Worm (Caenorhabditis elegans) whole organism, L4 larva: ENCODE data around the gene hars-1.

Experiments used
- F44E2.7 ChIP-seq: fragments of 200-800 bp; sonication (Bioruptor generic); IDR thresholded peaks from 2 replicates; pipeline ENCODE4 v2.1.2; 2022; ENCODE audit warnings: missing genetic modification characterization, missing compliant biosample characterization
- T20F7.1 ChIP-seq: fragments of 200-800 bp; sonication (Bioruptor generic); optimal IDR thresholded peaks from 2 replicates; lab custom pipeline; 2018; ENCODE audit warnings: mild to moderate bottlenecking, missing genetic modification characterization, missing compliant biosample characterization
- Y105C5A.15 ChIP-seq: fragments of 200-800 bp; sonication (Bioruptor generic); IDR thresholded peaks from 2 replicates; pipeline ENCODE4 v1.3.6; 2022; ENCODE audit warnings: missing genetic modification characterization, missing compliant biosample characterization
- Y48G9A.11 ChIP-seq: fragments of 200-800 bp; sonication (Bioruptor generic); IDR thresholded peaks from 2 replicates; pipeline ENCODE4 v1.3.6; 2022; ENCODE audit warnings: missing genetic modification reagents, missing genetic modification characterization, missing compliant biosample characterization
- Y5F2A.4 ChIP-seq: fragments of 200-800 bp; sonication (Bioruptor generic); optimal IDR thresholded peaks from 2 replicates; lab custom pipeline; 2018; ENCODE audit warnings: mild to moderate bottlenecking, missing genetic modification characterization, missing compliant biosample characterization
- Y75B8A.6 ChIP-seq: fragments of 200-800 bp; sonication (Bioruptor generic); IDR thresholded peaks from 2 replicates; pipeline ENCODE4 v1.3.6; 2022; ENCODE audit warnings: missing genetic modification reagents, missing genetic modification characterization, missing compliant biosample characterization
- ZK337.2 ChIP-seq: fragments of 200-800 bp; sonication (Bioruptor generic); IDR thresholded peaks from 2 replicates; pipeline ENCODE4 v1.3.6; 2022; ENCODE audit warnings: missing genetic modification reagents, missing genetic modification characterization, missing compliant biosample characterization
- aha-1 ChIP-seq: fragments of 150-350 bp; peaks from one replicate; lab custom pipeline; 2014; ENCODE audit warnings: missing biosample characterization, missing genetic modification characterization
- ama-1 ChIP-seq: fragments of 150-350 bp; optimal IDR thresholded peaks from 2 replicates; lab custom pipeline; 2014; ENCODE audit warnings: inconsistent platforms, mixed read lengths
- ceh-20 ChIP-seq: fragments of 200-800 bp; sonication (Bioruptor generic); IDR thresholded peaks from 2 replicates; pipeline ENCODE4 v1.3.6; 2022; ENCODE audit warnings: missing genetic modification reagents, missing genetic modification characterization, missing compliant biosample characterization
- ctbp-1 ChIP-seq: fragments of 200-800 bp; sonication (Bioruptor generic); IDR thresholded peaks from 2 replicates; pipeline ENCODE4 v1.3.6; 2022; ENCODE audit warnings: missing genetic modification reagents, missing genetic modification characterization, missing compliant biosample characterization
- daf-12 ChIP-seq: fragments of 150-350 bp; optimal IDR thresholded peaks from 2 replicates; lab custom pipeline; 2014; ENCODE audit warnings: missing biosample characterization, missing genetic modification reagents, missing genetic modification characterization
- daf-8 ChIP-seq: fragments of 200-800 bp; sonication (Bioruptor generic); IDR thresholded peaks from 2 replicates; pipeline ENCODE4 v1.3.6; 2022; ENCODE audit warnings: missing genetic modification characterization, missing compliant biosample characterization
- duxl-1 ChIP-seq: sonication (generic microtip); optimal IDR thresholded peaks from 2 replicates; lab custom pipeline; 2016; ENCODE audit warnings: mild to moderate bottlenecking, missing genetic modification characterization, moderate library complexity, missing compliant biosample characterization; ENCODE audit not compliant: poor library complexity
- egl-27 ChIP-seq: sonication (generic microtip); optimal IDR thresholded peaks from 3 replicates; lab custom pipeline; 2017; ENCODE audit warnings: missing biosample characterization, missing genetic modification reagents, missing genetic modification characterization
- fos-1 ChIP-seq: fragments of 150-350 bp; optimal IDR thresholded peaks from 2 replicates; lab custom pipeline; 2014; ENCODE audit warnings: missing biosample characterization, missing genetic modification characterization
- gei-8 ChIP-seq: fragments of 200-800 bp; sonication (Bioruptor generic); optimal IDR thresholded peaks from 2 replicates; lab custom pipeline; 2018; ENCODE audit warnings: mild to moderate bottlenecking, missing genetic modification characterization, missing compliant biosample characterization
- hlh-30 ChIP-seq: sonication (generic microtip); optimal IDR thresholded peaks from 2 replicates; lab custom pipeline; 2017; ENCODE audit warnings: antibody characterized with exemption, mild to moderate bottlenecking, missing genetic modification characterization, missing compliant biosample characterization; ENCODE audit not compliant: insufficient read depth
- hmg-1.1 ChIP-seq: fragments of 200-800 bp; sonication (Bioruptor generic); IDR thresholded peaks from 2 replicates; pipeline ENCODE4 v1.3.6; 2022; ENCODE audit warnings: missing genetic modification reagents, missing genetic modification characterization, missing compliant biosample characterization
- lin-1 ChIP-seq: fragments of 200-800 bp; sonication (Bioruptor generic); IDR thresholded peaks from 2 replicates; pipeline ENCODE4 v1.3.6; 2022; ENCODE audit warnings: missing genetic modification reagents, missing genetic modification characterization, missing compliant biosample characterization
- lin-15B ChIP-seq: fragments of 150-350 bp; sonication (generic microtip); optimal IDR thresholded peaks from 3 replicates; lab custom pipeline; 2014; ENCODE audit warnings: missing biosample characterization, missing genetic modification characterization
- lin-39 ChIP-seq: fragments of 150-350 bp; optimal IDR thresholded peaks from 2 replicates; lab custom pipeline; 2014; ENCODE audit warnings: missing biosample characterization, missing genetic modification reagents, missing genetic modification characterization
- mep-1 ChIP-seq: fragments of 150-350 bp; sonication (generic microtip); optimal IDR thresholded peaks from 3 replicates; lab custom pipeline; 2014; ENCODE audit warnings: missing biosample characterization, missing genetic modification characterization
- mes-2 ChIP-seq: sonication (generic microtip); optimal IDR thresholded peaks from 2 replicates; lab custom pipeline; 2016; ENCODE audit warnings: missing genotype, mild to moderate bottlenecking, missing genetic modification characterization, missing compliant biosample characterization; ENCODE audit not compliant: poor library complexity, severe bottlenecking
- nhr-102 ChIP-seq: sonication (generic microtip); optimal IDR thresholded peaks from 2 replicates; lab custom pipeline; 2016; ENCODE audit warnings: mild to moderate bottlenecking, missing genetic modification characterization, moderate library complexity, missing compliant biosample characterization
- nhr-11 ChIP-seq: fragments of 150-350 bp; optimal IDR thresholded peaks from 2 replicates; lab custom pipeline; 2014; ENCODE audit warnings: missing biosample characterization, missing genetic modification characterization
- nhr-41 ChIP-seq: fragments of 200-800 bp; sonication (Bioruptor generic); IDR thresholded peaks from 2 replicates; pipeline ENCODE4 v1.3.6; 2022; ENCODE audit warnings: missing genetic modification reagents, missing genetic modification characterization, missing compliant biosample characterization
- pqm-1 ChIP-seq: sonication (generic microtip); optimal IDR thresholded peaks from 2 replicates; lab custom pipeline; 2017; ENCODE audit warnings: missing biosample characterization, missing genetic modification characterization
- saeg-2 ChIP-seq: fragments of 200-800 bp; sonication (Bioruptor generic); IDR thresholded peaks from 2 replicates; pipeline ENCODE4 v1.3.6; 2022; ENCODE audit warnings: missing genetic modification reagents, missing genetic modification characterization, missing compliant biosample characterization
- sdz-12 ChIP-seq: fragments of 200-800 bp; sonication (Bioruptor generic); optimal IDR thresholded peaks from 2 replicates; lab custom pipeline; 2018; ENCODE audit warnings: mild to moderate bottlenecking, missing genetic modification characterization, missing compliant biosample characterization
- skn-1 ChIP-seq: fragments of 150-350 bp; optimal IDR thresholded peaks from 2 replicates; lab custom pipeline; 2014; ENCODE audit warnings: missing biosample characterization, missing genetic modification characterization
- snpc-4 ChIP-seq: fragments of 150-350 bp; optimal IDR thresholded peaks from 2 replicates; lab custom pipeline; 2014; ENCODE audit warnings: missing biosample characterization, missing genetic modification characterization
- spr-1 ChIP-seq: sonication (generic microtip); optimal IDR thresholded peaks from 2 replicates; lab custom pipeline; 2016; ENCODE audit warnings: mild to moderate bottlenecking, missing genetic modification characterization, missing compliant biosample characterization
- tra-1 ChIP-seq: fragments of 200-800 bp; sonication (Bioruptor generic); IDR thresholded peaks from 2 replicates; pipeline ENCODE4 v1.3.6; 2022; ENCODE audit warnings: missing genetic modification reagents, missing genetic modification characterization, missing compliant biosample characterization
- unc-62 ChIP-seq, 3 experiments: fragments of 150-350 bp in 1 of 3; sonication (generic microtip); optimal IDR thresholded peaks in 2 of 3; peaks in 1 of 3; 1 replicate in 1 of 3; 2 replicates in 2 of 3; lab custom pipeline; 2014 to 2017; ENCODE audit warnings: missing biosample characterization in 3 of 3, missing genetic modification characterization in 3 of 3, missing genetic modification reagents in 3 of 3, missing genotype in 1 of 3
- vab-7 ChIP-seq: fragments of 200-800 bp; sonication (Bioruptor generic); IDR thresholded peaks from 2 replicates; pipeline ENCODE4 v1.3.6; 2022; ENCODE audit warnings: missing genetic modification reagents, missing genetic modification characterization, missing compliant biosample characterization
- zip-11 ChIP-seq: fragments of 200-800 bp; sonication (Bioruptor generic); IDR thresholded peaks from 2 replicates; pipeline ENCODE4 v1.3.6; 2022; ENCODE audit warnings: missing genetic modification characterization, missing compliant biosample characterization
- ztf-7 ChIP-seq: fragments of 150-350 bp; optimal IDR thresholded peaks from 2 replicates; lab custom pipeline; 2014; ENCODE audit warnings: missing biosample characterization, missing genetic modification characterization

hars-1 gene

DNA sequence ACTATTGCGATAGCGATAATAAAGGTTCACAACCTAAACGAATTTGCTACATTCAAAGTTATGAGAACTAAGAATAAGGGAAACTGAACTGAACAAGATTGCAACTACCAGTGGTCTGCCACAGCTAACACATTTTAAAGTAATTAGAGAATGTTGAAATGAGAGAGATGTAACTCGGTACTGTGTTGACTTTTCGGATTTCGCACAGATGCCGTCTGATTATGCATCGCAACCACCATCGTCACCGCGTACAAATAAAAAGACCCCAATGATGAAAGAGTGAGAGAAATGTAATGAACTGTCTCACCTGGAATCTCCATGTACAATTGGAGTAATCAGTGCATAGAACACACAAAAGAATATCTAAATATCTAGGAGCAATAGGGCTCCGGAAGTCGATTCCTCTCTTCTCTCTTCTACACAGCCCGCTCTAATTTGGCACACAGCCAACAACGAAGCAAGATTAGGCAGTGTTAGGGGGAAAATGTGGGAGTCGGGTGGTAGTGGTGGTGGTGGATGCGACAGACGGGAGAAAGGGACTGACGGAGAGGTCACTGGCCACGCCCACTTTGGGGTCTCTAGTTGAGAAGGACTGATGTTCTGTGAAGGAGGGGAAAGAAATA lies 10.0 kb downstream of the hars-1 start, which contains the start of gene F13E9.11 (continued):
- no peak for TF ChIP-seq daf-8
- TF ChIP-seq Y48G9A.11 (GFP tag; lab: Robert Waterston, UW), result no peak

ce11 chrIV:10869642-10870041 lies 10.9 kb downstream of the hars-1 start:
- TF ChIP-seq unc-62 (GFP tag; optimal IDR thresholded peaks at IDR 0.05 in 1 of 2; lab: Kevin White, UChicago), result peak in 1 of 2 experiments; percentile 44
- no peak for TF ChIP-seq unc-62 (tag; optimal IDR thresholded peaks at IDR 0.05; lab: Kevin White, UChicago)
- TF ChIP-seq aha-1 (tag; lab: Kevin White, UChicago), result peak; percentile 88
- no peak for TF ChIP-seq zip-11

ce11 chrIV:10870158-10870557 lies 11.4 kb downstream of the hars-1 start:
- no peak for TF ChIP-seq snpc-4 (tag; lab: Kevin White, UChicago)
- TF ChIP-seq Y75B8A.6 (GFP tag; lab: Robert Waterston, UW), result no peak
- TF ChIP-seq zip-11, result no peak

ce11 chrIV:10874527-10874926 lies 15.8 kb downstream of the hars-1 start, which contains the start of gene F13E9.12:
Gene F13E9.12, minus strand, starts transcription at chrIV:10874627.
- TF ChIP-seq nhr-102 (tag; lab: Kevin White, UChicago) (no peak), ztf-7 (tag; lab: Kevin White, UChicago) (no peak), Y105C5A.15 (no peak), hlh-30 (tag; lab: Kevin White, UChicago) (no peak), daf-12 (tag; lab: Kevin White, UChicago) (no peak)

- no peak for TF ChIP-seq skn-1
- TF ChIP-seq Y48G9A.11 (GFP tag; lab: Robert Waterston, UW), result no peak
- peak in 1 of 2 experiments; percentile 65 for TF ChIP-seq unc-62 (GFP tag; optimal IDR thresholded peaks at IDR 0.05 in 1 of 2; lab: Kevin White, UChicago)
- TF ChIP-seq unc-62 (tag; optimal IDR thresholded peaks at IDR 0.05; lab: Kevin White, UChicago), result no peak
Measured at ce11 chrIV:10876844-10877243, 18.1 kb downstream of the hars-1 start, which contains the start of gene fipr-14. Gene fipr-14, plus strand, starts transcription at chrIV:10877144.

ce11 chrIV:10879542-10879941 lies 20.8 kb downstream of the hars-1 start, which contains the start of gene sdz-13:
Gene sdz-13, minus strand, starts transcription at chrIV:10879642.
- TF ChIP-seq gei-8, result no peak
- TF ChIP-seq zip-11, result no peak
- TF ChIP-seq T20F7.1 (GFP tag; lab: Kevin White, UChicago), result no peak
- no peak for TF ChIP-seq pqm-1 (tag; lab: Kevin White, UChicago)
- TF ChIP-seq ZK337.2 (GFP tag; lab: Robert Waterston, UW), result no peak
- no peak for TF ChIP-seq Y105C5A.15
- TF ChIP-seq mep-1, result no peak
- no peak for TF ChIP-seq lin-1 (GFP tag; lab: Robert Waterston, UW)
- TF ChIP-seq Y5F2A.4, result no peak
- no peak for TF ChIP-seq nhr-11 (tag; lab: Kevin White, UChicago)
- no peak for TF ChIP-seq skn-1
- TF ChIP-seq ama-1 (lab: Kevin White, UChicago), result no peak
- no peak for TF ChIP-seq fos-1
- no peak for TF ChIP-seq duxl-1 (tag; lab: Kevin White, UChicago)
- TF ChIP-seq tra-1 (GFP tag; lab: Robert Waterston, UW), result no peak

DNA sequence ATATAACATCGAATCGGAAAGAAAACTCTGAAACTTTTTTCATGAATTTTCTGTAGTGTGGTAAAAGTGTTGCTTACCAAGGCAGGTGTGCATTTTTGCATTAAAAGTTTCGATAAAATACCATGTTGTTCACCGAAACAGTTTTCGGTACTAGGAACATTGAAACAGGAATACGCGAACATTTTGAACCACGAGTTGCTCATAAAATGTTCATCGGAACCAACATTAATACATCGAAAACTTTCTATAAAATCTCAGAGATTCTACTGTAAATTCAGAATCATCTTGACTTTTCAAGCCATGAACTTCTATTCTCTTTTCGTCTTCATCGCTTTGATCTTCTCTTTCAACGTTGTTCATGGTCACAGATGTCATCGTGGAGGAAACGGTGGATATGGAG lies 21.5 kb downstream of the hars-1 start, which contains the start of gene fipr-15:
TSS of gene fipr-15 (plus strand) at position 301 of the 400 bp plus-strand sequence.
- no peak for TF ChIP-seq vab-7
- TF ChIP-seq sdz-12, result no peak
- TF ChIP-seq ceh-20 (GFP tag; lab: Robert Waterston, UW), result no peak
- no peak for TF ChIP-seq spr-1 (tag; lab: Kevin White, UChicago)
- TF ChIP-seq ctbp-1, result no peak
- TF ChIP-seq egl-27, result no peak
- TF ChIP-seq T20F7.1 (GFP tag; lab: Kevin White, UChicago), result no peak
- TF ChIP-seq hmg-1.1 (GFP tag; lab: Robert Waterston, UW), result no peak
- TF ChIP-seq mes-2 (tag; lab: Kevin White, UChicago), result no peak
- TF ChIP-seq lin-39 (tag; lab: Kevin White, UChicago), result no peak
- no peak for TF ChIP-seq saeg-2 (GFP tag; lab: Robert Waterston, UW)
- no peak for TF ChIP-seq nhr-41 (GFP tag; lab: Robert Waterston, UW)
- TF ChIP-seq hlh-30 (tag; lab: Kevin White, UChicago), result no peak
- TF ChIP-seq lin-15B (tag; lab: Kevin White, UChicago), result no peak
- no peak for TF ChIP-seq Y75B8A.6 (GFP tag; lab: Robert Waterston, UW)
- no peak for TF ChIP-seq F44E2.7 (GFP tag; lab: Robert Waterston, UW)
- no peak for TF ChIP-seq zip-11
